Worm (Caenorhabditis elegans): ENCODE data around the gene T22C8.4.

The T22C8.4 gene

DNA sequence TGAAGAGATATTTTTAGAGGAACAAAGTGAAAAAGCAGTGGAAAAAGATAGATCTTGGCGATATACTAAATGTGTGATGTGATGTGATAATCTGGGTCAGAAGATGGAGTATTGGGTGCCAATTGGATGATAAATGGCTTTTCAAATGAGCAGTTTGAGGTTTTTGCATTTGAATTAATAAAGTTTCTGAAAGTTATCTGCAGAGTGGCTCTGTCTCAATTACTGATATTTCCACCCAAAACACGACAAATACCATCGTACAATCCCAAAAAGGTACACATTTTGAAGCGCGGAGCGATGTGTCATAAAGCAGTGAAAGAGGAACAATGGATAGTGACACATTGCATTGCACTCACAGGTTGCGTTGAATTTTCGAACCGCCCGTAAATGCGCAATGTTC, 16.3 kb upstream of the T22C8.4 start:
- TF ChIP-seq madf-9 (GFP tag; conservative IDR thresholded peaks at IDR 0.05) (no peak), skn-1 (tag; optimal IDR thresholded peaks at IDR 0.05) (no peak), ceh-32 (tag; optimal IDR thresholded peaks at IDR 0.05; ENCODE audit: poor library complexity) (no peak), T20F7.1 (GFP tag; optimal IDR thresholded peaks at IDR 0.05) (no peak), mes-2 (tag; optimal IDR thresholded peaks at IDR 0.05; ENCODE audit: poor library complexity, severe bottlenecking) (no peak), gei-8 (GFP tag; optimal IDR thresholded peaks at IDR 0.05) (no peak), set-16 (GFP tag; IDR thresholded peaks at IDR 0.05) (no peak), aha-1 (tag) (peak; percentile 26), R02D3.7 (tag; optimal IDR thresholded peaks at IDR 0.05) (no peak), nhr-41 (GFP tag; IDR thresholded peaks at IDR 0.05) (no peak), sdz-12 (GFP tag; optimal IDR thresholded peaks at IDR 0.05) (no peak), F37D6.2 (tag; optimal IDR thresholded peaks at IDR 0.05) (no peak), php-3 (GFP tag; IDR thresholded peaks at IDR 0.05) (no peak), lin-15B (tag; optimal IDR thresholded peaks at IDR 0.05) (no peak), daf-16 (GFP tag; optimal IDR thresholded peaks at IDR 0.05) (no peak), daf-16 (tag; optimal IDR thresholded peaks at IDR 0.05) (no peak), spr-1 (tag; optimal IDR thresholded peaks at IDR 0.05) (no peak), lin-29 (GFP tag; IDR thresholded peaks at IDR 0.05) (no peak), unc-62 (GFP tag; optimal IDR thresholded peaks at IDR 0.05 in 1 of 2) (peak in 1 of 2 experiments; percentile 96), unc-62 (tag; optimal IDR thresholded peaks at IDR 0.05) (no peak)

DNA sequence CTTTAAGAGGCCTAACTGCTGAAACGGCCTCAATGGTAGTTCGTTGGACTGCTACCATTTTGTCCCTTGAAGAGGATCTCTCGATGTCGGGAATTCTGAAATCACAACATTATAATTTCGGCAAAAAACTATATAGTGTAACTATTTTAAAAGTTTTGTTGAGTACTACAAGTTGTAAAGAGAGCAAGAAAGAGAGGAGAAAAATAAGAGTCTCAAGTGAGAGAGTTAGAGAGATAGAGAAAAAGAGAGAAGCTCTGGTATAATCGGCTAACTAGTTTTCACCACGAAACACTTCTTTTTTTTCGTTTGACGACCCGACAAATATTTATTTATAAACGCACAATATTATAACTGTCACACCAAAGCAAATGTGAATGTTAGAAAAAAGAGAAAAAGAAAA, 14.3 kb upstream of the T22C8.4 start, which contains the start of gene vab-9:
Gene vab-9 (minus strand): TSS at position 101 of the 400 bp plus-strand sequence.
- no peak for TF ChIP-seq nhr-41 (GFP tag; IDR thresholded peaks at IDR 0.05)
- no peak for TF ChIP-seq lin-38 (GFP tag; IDR thresholded peaks at IDR 0.05)
- no peak for TF ChIP-seq mxl-2 (GFP tag; conservative IDR thresholded peaks at IDR 0.05)
- TF ChIP-seq ceh-28 (tag; optimal IDR thresholded peaks at IDR 0.05), result no peak
- TF ChIP-seq zfp-3 (GFP tag; conservative IDR thresholded peaks at IDR 0.05), result no peak
- no peak for TF ChIP-seq ceh-82 (tag; optimal IDR thresholded peaks at IDR 0.05)
- TF ChIP-seq nhr-25 (tag; optimal IDR thresholded peaks at IDR 0.05; ENCODE audit: borderline replicate concordance, insufficient read depth), result no peak
- TF ChIP-seq daf-12 (tag; optimal IDR thresholded peaks at IDR 0.05), result no peak
- TF ChIP-seq mdt-29 (GFP tag; IDR thresholded peaks at IDR 0.05), result no peak
- no peak for TF ChIP-seq lin-29 (GFP tag; IDR thresholded peaks at IDR 0.05)
- no peak for TF ChIP-seq egl-43 (GFP tag; IDR thresholded peaks at IDR 0.05)
- TF ChIP-seq ZK337.2 (GFP tag; IDR thresholded peaks at IDR 0.05), result no peak
- no peak for TF ChIP-seq ceh-20 (GFP tag; IDR thresholded peaks at IDR 0.05)
- no peak for TF ChIP-seq F49E8.2 (tag; optimal IDR thresholded peaks at IDR 0.05; ENCODE audit: borderline replicate concordance)
- no peak for TF ChIP-seq arid-1 (GFP tag; conservative IDR thresholded peaks at IDR 0.05)
- no peak for TF ChIP-seq sdz-12 (GFP tag; optimal IDR thresholded peaks at IDR 0.05)
- TF ChIP-seq ces-1 (GFP tag; optimal IDR thresholded peaks at IDR 0.05), result no peak
- TF ChIP-seq ceh-62 (tag; optimal IDR thresholded peaks at IDR 0.05), result no peak
- no peak for TF ChIP-seq lim-7 (GFP tag; IDR thresholded peaks at IDR 0.05)

DNA sequence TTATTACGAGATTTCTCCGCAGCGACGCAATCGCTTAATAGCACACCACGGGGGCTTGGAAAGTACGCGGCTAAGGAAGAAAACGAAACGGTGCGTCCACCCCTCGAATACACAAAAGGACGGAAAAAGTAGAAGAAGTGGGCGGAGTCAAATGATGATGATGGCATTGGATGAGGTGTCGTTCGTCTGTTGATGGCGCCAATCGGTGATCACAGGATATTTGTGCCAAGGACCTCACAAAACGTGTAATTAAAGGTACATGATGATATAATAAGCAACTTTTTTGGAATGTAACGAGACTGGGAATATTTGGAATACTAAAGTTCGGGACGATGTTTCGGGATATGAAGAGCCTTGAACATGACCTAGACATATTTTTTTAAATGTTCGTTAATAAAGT, 11.1 kb upstream of the T22C8.4 start, which contains the start of gene cutl-12:
Gene cutl-12 (minus strand): TSS at position 101 of the 400 bp plus-strand sequence.
- TF ChIP-seq aly-2 (tag; optimal IDR thresholded peaks at IDR 0.05), result no peak
- TF ChIP-seq madf-5 (GFP tag; IDR thresholded peaks at IDR 0.05), result no peak
- no peak for TF ChIP-seq aha-1 (tag)
- TF ChIP-seq ceh-82 (tag; optimal IDR thresholded peaks at IDR 0.05), result no peak
- TF ChIP-seq lim-7 (GFP tag; IDR thresholded peaks at IDR 0.05), result no peak

Data from whole organism, L4 larva.